Worm (Caenorhabditis elegans): Measurements from ENCODE around the gene T23F6.3.
A peak's percentile ranks its signal among the peaks of the same experiment; 100 is the strongest.

Gene T23F6.3

ce11 chrIV:12710996-12711395, 13.6 kb downstream of the T23F6.3 start, which contains the start of gene C27D8.2:
Gene C27D8.2, plus strand, starts transcription at chrIV:12711217.
- TF ChIP-seq scrt-1 (GFP tag; IDR thresholded peaks at IDR 0.05) (no peak), F13C5.2 (tag; optimal IDR thresholded peaks at IDR 0.05) (no peak), tbx-11 (GFP tag; IDR thresholded peaks at IDR 0.05) (no peak), tra-4 (tag; optimal IDR thresholded peaks at IDR 0.05) (no peak), hmbx-1 (tag; optimal IDR thresholded peaks at IDR 0.05) (no peak), ceh-13 (GFP tag; optimal IDR thresholded peaks at IDR 0.05) (no peak), tbx-37 (GFP tag; conservative IDR thresholded peaks at IDR 0.05) (no peak), hmg-4 (GFP tag; optimal IDR thresholded peaks at IDR 0.05) (no peak), flt-1 (GFP tag; IDR thresholded peaks at IDR 0.05) (no peak), ceh-36 (tag; optimal IDR thresholded peaks at IDR 0.05) (no peak), aly-1 (tag; optimal IDR thresholded peaks at IDR 0.05) (no peak), hnd-1 (tag; optimal IDR thresholded peaks at IDR 0.05) (no peak), ama-1 (optimal IDR thresholded peaks at IDR 0.05) (no peak), sea-1 (GFP tag; conservative IDR thresholded peaks at IDR 0.05) (no peak), B0310.2 (tag; optimal IDR thresholded peaks at IDR 0.05) (no peak), pes-1 (GFP tag; IDR thresholded peaks at IDR 0.05) (no peak), ets-7 (tag; optimal IDR thresholded peaks at IDR 0.05) (no peak)

DNA sequence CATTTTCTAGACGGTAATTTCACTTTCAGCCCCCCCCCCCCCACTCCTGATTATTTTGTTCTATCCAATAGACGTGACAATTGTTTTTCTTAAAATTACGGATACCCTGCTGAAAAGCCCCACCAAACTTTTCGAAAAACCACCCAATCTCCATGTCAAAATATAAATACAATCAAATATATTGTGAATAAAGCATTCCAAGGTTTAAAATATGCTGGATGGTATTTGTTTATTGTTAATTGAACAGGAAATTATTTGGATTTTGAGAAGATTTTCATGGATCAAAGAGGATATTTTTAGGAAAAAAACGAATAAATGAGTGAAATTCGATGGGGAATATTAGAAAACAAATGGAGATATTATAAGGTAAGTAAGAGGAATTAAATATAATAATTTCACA, 20.7 kb downstream of the T23F6.3 start, which contains the start of gene C27D8.4:
C27D8.4 (plus strand) TSS at position 301 of the 400 bp plus-strand sequence.
- no peak for TF ChIP-seq F13C5.2 (tag; optimal IDR thresholded peaks at IDR 0.05)
- TF ChIP-seq hnd-1 (tag; optimal IDR thresholded peaks at IDR 0.05), result no peak
- TF ChIP-seq hmg-4 (GFP tag; optimal IDR thresholded peaks at IDR 0.05), result no peak
- no peak for TF ChIP-seq ama-1 (optimal IDR thresholded peaks at IDR 0.05)
- TF ChIP-seq scrt-1 (GFP tag; IDR thresholded peaks at IDR 0.05), result no peak
- TF ChIP-seq aly-1 (tag; optimal IDR thresholded peaks at IDR 0.05), result no peak
- no peak for TF ChIP-seq flt-1 (GFP tag; IDR thresholded peaks at IDR 0.05)
- TF ChIP-seq tbx-11 (GFP tag; IDR thresholded peaks at IDR 0.05), result no peak
- no peak for TF ChIP-seq ceh-13 (GFP tag; optimal IDR thresholded peaks at IDR 0.05)
- TF ChIP-seq ceh-36 (tag; optimal IDR thresholded peaks at IDR 0.05), result no peak
- no peak for TF ChIP-seq hmbx-1 (tag; optimal IDR thresholded peaks at IDR 0.05)
- TF ChIP-seq ets-7 (tag; optimal IDR thresholded peaks at IDR 0.05), result no peak
- TF ChIP-seq tbx-37 (GFP tag; conservative IDR thresholded peaks at IDR 0.05), result no peak
- no peak for TF ChIP-seq B0310.2 (tag; optimal IDR thresholded peaks at IDR 0.05)
- no peak for TF ChIP-seq sea-1 (GFP tag; conservative IDR thresholded peaks at IDR 0.05)
- no peak for TF ChIP-seq pes-1 (GFP tag; IDR thresholded peaks at IDR 0.05)
- TF ChIP-seq tra-4 (tag; optimal IDR thresholded peaks at IDR 0.05), result no peak

- TF ChIP-seq ama-1 (optimal IDR thresholded peaks at IDR 0.05) (no peak), tbx-37 (GFP tag; conservative IDR thresholded peaks at IDR 0.05) (no peak), hmg-4 (GFP tag; optimal IDR thresholded peaks at IDR 0.05) (no peak), scrt-1 (GFP tag; IDR thresholded peaks at IDR 0.05) (no peak), F13C5.2 (tag; optimal IDR thresholded peaks at IDR 0.05) (no peak), ets-7 (tag; optimal IDR thresholded peaks at IDR 0.05) (no peak), ceh-36 (tag; optimal IDR thresholded peaks at IDR 0.05) (no peak), tbx-11 (GFP tag; IDR thresholded peaks at IDR 0.05) (no peak), aly-1 (tag; optimal IDR thresholded peaks at IDR 0.05) (no peak), hmbx-1 (tag; optimal IDR thresholded peaks at IDR 0.05) (no peak), sea-1 (GFP tag; conservative IDR thresholded peaks at IDR 0.05) (no peak), flt-1 (GFP tag; IDR thresholded peaks at IDR 0.05) (no peak), B0310.2 (tag; optimal IDR thresholded peaks at IDR 0.05) (no peak), hnd-1 (tag; optimal IDR thresholded peaks at IDR 0.05) (no peak), pes-1 (GFP tag; IDR thresholded peaks at IDR 0.05) (no peak), ceh-13 (GFP tag; optimal IDR thresholded peaks at IDR 0.05) (no peak), tra-4 (tag; optimal IDR thresholded peaks at IDR 0.05) (no peak)
Measured at ce11 chrIV:12700944-12701343, 23.6 kb downstream of the T23F6.3 start.

ce11 chrIV:12700204-12700603, 24.4 kb downstream of the T23F6.3 start:
- no peak for TF ChIP-seq ceh-13 (GFP tag; optimal IDR thresholded peaks at IDR 0.05)
- no peak for TF ChIP-seq pes-1 (GFP tag; IDR thresholded peaks at IDR 0.05)
- TF ChIP-seq ets-7 (tag; optimal IDR thresholded peaks at IDR 0.05), result no peak
- no peak for TF ChIP-seq scrt-1 (GFP tag; IDR thresholded peaks at IDR 0.05)
- no peak for TF ChIP-seq tra-4 (tag; optimal IDR thresholded peaks at IDR 0.05)
- no peak for TF ChIP-seq ama-1 (optimal IDR thresholded peaks at IDR 0.05)
- TF ChIP-seq flt-1 (GFP tag; IDR thresholded peaks at IDR 0.05), result no peak
- no peak for TF ChIP-seq F13C5.2 (tag; optimal IDR thresholded peaks at IDR 0.05)
- TF ChIP-seq ceh-36 (tag; optimal IDR thresholded peaks at IDR 0.05), result no peak
- TF ChIP-seq tbx-11 (GFP tag; IDR thresholded peaks at IDR 0.05), result no peak
- no peak for TF ChIP-seq tbx-37 (GFP tag; conservative IDR thresholded peaks at IDR 0.05)
- no peak for TF ChIP-seq hmg-4 (GFP tag; optimal IDR thresholded peaks at IDR 0.05)
- TF ChIP-seq sea-1 (GFP tag; conservative IDR thresholded peaks at IDR 0.05), result no peak
- no peak for TF ChIP-seq hmbx-1 (tag; optimal IDR thresholded peaks at IDR 0.05)
- TF ChIP-seq B0310.2 (tag; optimal IDR thresholded peaks at IDR 0.05), result no peak
- no peak for TF ChIP-seq hnd-1 (tag; optimal IDR thresholded peaks at IDR 0.05)
- no peak for TF ChIP-seq aly-1 (tag; optimal IDR thresholded peaks at IDR 0.05)

- TF ChIP-seq hnd-1 (tag; optimal IDR thresholded peaks at IDR 0.05), result no peak
- no peak for TF ChIP-seq ceh-13 (GFP tag; optimal IDR thresholded peaks at IDR 0.05)
- no peak for TF ChIP-seq aly-1 (tag; optimal IDR thresholded peaks at IDR 0.05)
- no peak for TF ChIP-seq ceh-36 (tag; optimal IDR thresholded peaks at IDR 0.05)
- no peak for TF ChIP-seq F13C5.2 (tag; optimal IDR thresholded peaks at IDR 0.05)
Measured at ce11 chrIV:12698880-12699279, 25.7 kb downstream of the T23F6.3 start.

DNA sequence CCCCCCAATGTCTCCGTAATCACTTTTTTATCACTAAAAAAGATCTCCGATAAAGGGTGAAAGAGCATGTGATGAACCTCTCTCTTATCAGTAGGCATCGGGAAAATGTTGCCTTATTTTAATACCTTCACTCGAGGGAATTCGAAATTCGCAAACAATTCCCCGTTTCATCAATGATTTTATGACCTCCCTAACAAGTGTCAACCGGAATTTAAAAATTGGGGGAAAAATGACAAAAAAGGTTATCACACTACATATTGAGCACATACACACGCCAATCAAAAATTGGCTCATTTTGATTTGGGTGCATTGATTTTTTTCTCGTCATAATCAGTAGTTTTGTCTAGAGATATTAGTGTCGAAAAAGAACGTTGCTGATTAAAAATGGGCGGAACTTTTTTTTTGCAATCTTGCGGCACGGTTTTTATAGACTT, 34.8 kb downstream of the T23F6.3 start:
- TF ChIP-seq sea-1 (GFP tag; conservative IDR thresholded peaks at IDR 0.05) (0 out of 2 replicates have a peak, but pooled peaks have one; percentile 31), F13C5.2 (tag; optimal IDR thresholded peaks at IDR 0.05) (no peak)

ce11 chrIV:12689292-12689691, 35.3 kb downstream of the T23F6.3 start:
- TF ChIP-seq pes-1 (GFP tag; IDR thresholded peaks at IDR 0.05) (no peak), scrt-1 (GFP tag; IDR thresholded peaks at IDR 0.05) (no peak), aly-1 (tag; optimal IDR thresholded peaks at IDR 0.05) (no peak), tbx-11 (GFP tag; IDR thresholded peaks at IDR 0.05) (no peak), ceh-36 (tag; optimal IDR thresholded peaks at IDR 0.05) (no peak), tbx-37 (GFP tag; conservative IDR thresholded peaks at IDR 0.05) (no peak), hmbx-1 (tag; optimal IDR thresholded peaks at IDR 0.05) (no peak), ama-1 (optimal IDR thresholded peaks at IDR 0.05) (no peak), F13C5.2 (tag; optimal IDR thresholded peaks at IDR 0.05) (no peak), hmg-4 (GFP tag; optimal IDR thresholded peaks at IDR 0.05) (no peak), flt-1 (GFP tag; IDR thresholded peaks at IDR 0.05) (no peak)
